Worm (Caenorhabditis elegans) whole organism, mixed stage, embryonic: ENCODE data around the gene atn-1.

Experiments
- bed-3 ChIP-seq: fragments of 200-800 bp; sonication (Bioruptor generic); optimal IDR thresholded peaks from 3 replicates; lab custom pipeline; 2018; ENCODE audit warnings: mild to moderate bottlenecking, missing genetic modification characterization, moderate library complexity, missing compliant biosample characterization
- blmp-1 ChIP-seq: fragments of 150-350 bp; optimal IDR thresholded peaks from 2 replicates; lab custom pipeline; 2014; ENCODE audit warnings: missing biosample characterization, missing genetic modification characterization
- ceh-39 ChIP-seq: fragments of 150-350 bp; optimal IDR thresholded peaks from 2 replicates; lab custom pipeline; 2014; ENCODE audit warnings: missing biosample characterization, missing genetic modification characterization
- ceh-43 ChIP-seq: fragments of 200-800 bp; sonication (Bioruptor generic); optimal IDR thresholded peaks from 2 replicates; lab custom pipeline; 2018; ENCODE audit warnings: mild to moderate bottlenecking, missing genetic modification characterization, moderate library complexity, missing compliant biosample characterization
- ces-1 ChIP-seq: fragments of 150-350 bp; optimal IDR thresholded peaks from 2 replicates; lab custom pipeline; 2014; ENCODE audit warnings: missing biosample characterization, missing genetic modification reagents, missing genetic modification characterization
- elt-1 ChIP-seq: sonication (generic microtip); optimal IDR thresholded peaks from 2 replicates; lab custom pipeline; 2017; ENCODE audit warnings: missing genetic modification characterization, mild to moderate bottlenecking, missing compliant biosample characterization, antibody characterized with exemption, moderate library complexity, borderline replicate concordance; ENCODE audit not compliant: insufficient read depth
- elt-3 ChIP-seq: fragments of 150-350 bp; optimal IDR thresholded peaks from 2 replicates; lab custom pipeline; 2014; ENCODE audit warnings: missing biosample characterization, missing genetic modification characterization
- lin-32 ChIP-seq: fragments of 200-800 bp; sonication (Bioruptor generic); optimal IDR thresholded peaks from 2 replicates; lab custom pipeline; 2018; ENCODE audit warnings: mild to moderate bottlenecking, missing genetic modification characterization, missing compliant biosample characterization
- nhr-237 ChIP-seq: fragments of 150-350 bp; optimal IDR thresholded peaks from 2 replicates; lab custom pipeline; 2014; ENCODE audit warnings: missing biosample characterization, missing genetic modification characterization
- sem-2 ChIP-seq: fragments of 200-800 bp; sonication (Bioruptor generic); optimal IDR thresholded peaks from 2 replicates; lab custom pipeline; 2018; ENCODE audit warnings: mild to moderate bottlenecking, missing genetic modification characterization, missing compliant biosample characterization
- tbx-8 ChIP-seq: fragments of 200-800 bp; sonication (Bioruptor generic); optimal IDR thresholded peaks from 2 replicates; lab custom pipeline; 2018; ENCODE audit warnings: mild to moderate bottlenecking, missing genetic modification characterization, moderate library complexity, missing compliant biosample characterization
- unc-120 ChIP-seq: sonication (generic microtip); optimal IDR thresholded peaks from 2 replicates; lab custom pipeline; 2017; ENCODE audit warnings: missing genetic modification characterization, missing compliant biosample characterization; ENCODE audit not compliant: poor library complexity, severe bottlenecking
- unc-62 ChIP-seq: fragments of 150-350 bp; optimal IDR thresholded peaks from 2 replicates; lab custom pipeline; 2014; ENCODE audit warnings: missing biosample characterization, missing genetic modification reagents, missing genetic modification characterization
- zip-8 ChIP-seq: fragments of 150-350 bp; optimal IDR thresholded peaks from 2 replicates; lab custom pipeline; 2014; ENCODE audit warnings: missing biosample characterization, missing genetic modification characterization

Gene atn-1

DNA sequence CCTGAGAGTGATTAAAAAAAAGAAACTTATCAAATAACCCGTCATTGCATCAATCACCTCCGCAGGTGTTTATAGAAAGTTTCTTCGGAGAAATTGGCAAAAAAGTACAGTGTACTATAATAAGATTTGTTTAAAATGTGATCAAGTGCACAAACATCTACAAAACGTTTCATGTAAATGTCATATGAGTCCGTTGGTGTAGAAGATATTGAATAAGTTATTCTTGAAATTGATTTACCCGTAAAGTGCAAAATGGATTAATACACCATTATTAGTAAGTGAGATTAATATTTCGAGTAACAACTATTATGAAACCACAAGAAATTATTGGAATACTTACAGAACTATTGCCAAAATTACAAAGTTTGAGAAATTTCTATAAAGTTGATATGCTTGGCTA is 52.9 kb downstream of the atn-1 start:
- TF ChIP-seq elt-1 (tag; lab: Kevin White, UChicago) (no peak), lin-32 (GFP tag; lab: Kevin White, UChicago) (no peak), ces-1 (GFP tag; lab: Kevin White, UChicago) (peak; percentile 5), unc-120 (no peak)

ce11 chrV:12532369-12532768 is 54.2 kb downstream of the atn-1 start:
- TF ChIP-seq ceh-43 (no peak), elt-3 (tag; lab: Kevin White, UChicago) (no peak), zip-8 (peak; percentile 75), bed-3 (GFP tag; lab: Kevin White, UChicago) (no peak), tbx-8 (GFP tag; lab: Kevin White, UChicago) (no peak)

- TF ChIP-seq sem-2 (no peak), nhr-237 (no peak), elt-3 (tag; lab: Kevin White, UChicago) (no peak), blmp-1 (tag; lab: Kevin White, UChicago) (no peak), ceh-43 (no peak), ceh-39 (no peak), zip-8 (no peak), unc-62 (GFP tag; lab: Kevin White, UChicago) (no peak), ces-1 (GFP tag; lab: Kevin White, UChicago) (no peak)
Observed at ce11 chrV:12533635-12534150, 55.5 kb downstream of the atn-1 start.
